Worm (Caenorhabditis elegans) whole organism, L2 larva: ENCODE results near the gene tag-243.

Experiments used
- alr-1 ChIP-seq: fragments of 150-350 bp; optimal IDR thresholded peaks from 2 replicates; lab custom pipeline; 2014; ENCODE audit warnings: missing biosample characterization, missing genetic modification characterization
- nhr-11 ChIP-seq: fragments of 150-350 bp; optimal IDR thresholded peaks from 2 replicates; lab custom pipeline; 2014; ENCODE audit warnings: missing biosample characterization, missing genetic modification characterization

ce11 chrIII:4731295-4731988 is 43.2 kb upstream of the tag-243 start, which contains the start of gene F17C8.3:
- TF ChIP-seq alr-1 (tag; lab: Kevin White, UChicago) (no peak), nhr-11 (tag; lab: Kevin White, UChicago) (no peak)
